Fruit fly (Drosophila melanogaster) whole organism, pupa: ENCODE measurements around the gene CG13364.
A peak's percentile ranks its signal among the peaks of the same experiment; 100 is the strongest.

Source experiments
- CG13204 ChIP-seq: fragments of 200-800 bp; sonication (Bioruptor generic); optimal IDR thresholded peaks from 2 replicates; lab custom pipeline; 2018; ENCODE audit warnings: missing biosample characterization, mild to moderate bottlenecking, missing genetic modification characterization, moderate library complexity
- CG32121 ChIP-seq: fragments of 200-800 bp; sonication (Bioruptor generic); IDR thresholded peaks from 2 replicates; pipeline ENCODE4 v1.3.6; 2022; ENCODE audit warnings: missing biosample characterization, missing genetic modification characterization
- CG8159 ChIP-seq: fragments of 200-800 bp; sonication (Bioruptor generic); optimal IDR thresholded peaks from 3 replicates; lab custom pipeline; 2018; ENCODE audit warnings: missing biosample characterization, mild to moderate bottlenecking, missing genetic modification characterization, moderate library complexity
- CG8301 ChIP-seq: fragments of 200-800 bp; sonication (Bioruptor generic); optimal IDR thresholded peaks from 2 replicates; lab custom pipeline; 2018; ENCODE audit warnings: missing biosample characterization, mild to moderate bottlenecking, missing genetic modification characterization
- D1 ChIP-seq: fragments of 200-800 bp; sonication (Bioruptor generic); optimal IDR thresholded peaks from 2 replicates; lab custom pipeline; 2018; ENCODE audit warnings: missing biosample characterization, mild to moderate bottlenecking, missing genetic modification characterization, moderate library complexity
- EcR ChIP-seq: fragments of 200-800 bp; sonication (Bioruptor generic); optimal IDR thresholded peaks from 3 replicates; lab custom pipeline; 2019; ENCODE audit warnings: missing biosample characterization, missing genetic modification characterization, mild to moderate bottlenecking, moderate library complexity, missing genetic modification reagents
- Ets98B ChIP-seq: fragments of 200-800 bp; sonication (Bioruptor generic); IDR thresholded peaks from 2 replicates; pipeline ENCODE4 v1.3.6; 2022; ENCODE audit warnings: missing biosample characterization, missing genetic modification characterization
- Pif1A ChIP-seq: fragments of 200-800 bp; sonication (Bioruptor generic); optimal IDR thresholded peaks from 3 replicates; lab custom pipeline; 2016; ENCODE audit warnings: missing biosample characterization, missing genetic modification characterization
- Snoo ChIP-seq: fragments of 200-800 bp; sonication (Bioruptor generic); optimal IDR thresholded peaks from 3 replicates; lab custom pipeline; 2017; ENCODE audit warnings: missing biosample characterization, mild to moderate bottlenecking, missing genetic modification characterization, inconsistent platforms
- gl ChIP-seq: fragments of 200-800 bp; sonication (Bioruptor generic); optimal IDR thresholded peaks from 2 replicates; lab custom pipeline; 2018; ENCODE audit warnings: missing biosample characterization, mild to moderate bottlenecking, missing genetic modification characterization
- rn ChIP-seq: fragments of 200-800 bp; sonication (Bioruptor generic); IDR thresholded peaks from 2 replicates; pipeline ENCODE4 v1.3.6; 2022; ENCODE audit warnings: missing biosample characterization, missing genetic modification characterization

DNA sequence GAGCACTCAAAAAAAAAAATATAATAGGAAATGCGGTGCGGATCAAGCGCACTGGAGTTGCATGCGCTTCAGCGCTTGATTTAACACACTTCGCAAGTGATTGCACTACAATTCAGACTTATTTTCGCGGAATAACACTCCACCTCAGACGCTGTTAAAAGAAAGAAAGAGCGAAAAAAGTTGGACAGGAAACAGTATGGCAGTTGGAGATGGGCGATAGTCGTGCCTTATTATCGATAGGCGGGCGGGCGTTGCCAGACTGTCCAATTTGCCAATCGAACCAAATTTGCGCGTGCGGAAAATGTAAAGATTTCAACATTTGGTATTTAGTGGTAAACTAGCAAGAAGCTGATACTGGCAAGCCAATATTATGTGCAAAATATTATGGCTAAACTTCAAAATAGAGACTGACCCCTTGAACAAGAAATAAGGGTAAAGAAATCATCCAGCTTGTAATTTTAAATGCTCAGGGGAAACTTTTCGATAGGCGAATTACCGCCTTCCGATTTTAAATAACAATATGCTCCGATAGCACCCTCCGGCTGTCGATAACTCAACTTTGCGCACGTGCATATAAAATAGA lies 4.3 kb upstream of the CG13364 start, which contains the start of the genes RpL36 and Mybbp1A:
- TF ChIP-seq Snoo (tag; lab: Kevin White, UChicago): peak; percentile 74
- peak; percentile 13; the same call in 1 of the 2 replicates for TF ChIP-seq rn
- peak; percentile 61 for TF ChIP-seq CG8159 (tag; lab: Kevin White, UChicago)
- TF ChIP-seq EcR (GFP tag; lab: Kevin White, UChicago): peak; percentile 42
- no peak for TF ChIP-seq D1 (tag; lab: Kevin White, UChicago)
- no peak for TF ChIP-seq Pif1A (GFP tag; lab: Kevin White, UChicago)
- TF ChIP-seq CG32121 (GFP tag; lab: Robert Waterston, UW): 0 out of 2 replicates have a peak, but pooled peaks have one; percentile 18
- TF ChIP-seq Ets98B (GFP tag; lab: Robert Waterston, UW): peak; percentile 51; the same call in 1 of the 2 replicates
- peak; percentile 38 for TF ChIP-seq gl (tag; lab: Kevin White, UChicago)
- no peak for TF ChIP-seq CG8301 (tag; lab: Kevin White, UChicago)
- no peak for TF ChIP-seq CG13204 (GFP tag; lab: Kevin White, UChicago)
